Fruit fly (Drosophila melanogaster) whole organism, adult: ENCODE data around the gene KaiR1D.

Experiments
- CG11617 ChIP-seq: fragments of 200-800 bp; sonication (Bioruptor generic); optimal IDR thresholded peaks from 2 replicates; lab custom pipeline; 2017; ENCODE audit warnings: mild to moderate bottlenecking, missing biosample characterization, missing genetic modification reagents, missing genetic modification characterization
- CG12768 ChIP-seq: fragments of 200-800 bp; sonication (Bioruptor generic); optimal IDR thresholded peaks from 2 replicates; lab custom pipeline; 2017; ENCODE audit warnings: missing biosample characterization, missing genetic modification characterization, mild to moderate bottlenecking, moderate library complexity, missing genetic modification reagents
- CG14711 ChIP-seq: fragments of 200-800 bp; sonication (Bioruptor generic); optimal IDR thresholded peaks from 2 replicates; lab custom pipeline; 2018; ENCODE audit warnings: missing biosample characterization, mild to moderate bottlenecking, missing genetic modification characterization, moderate library complexity
- CG1620 ChIP-seq: fragments of 200-800 bp; sonication (Bioruptor generic); optimal IDR thresholded peaks from 2 replicates; lab custom pipeline; 2016; ENCODE audit warnings: missing biosample characterization, missing genetic modification characterization
- CG33017 ChIP-seq: fragments of 200-800 bp; sonication (Bioruptor generic); optimal IDR thresholded peaks from 2 replicates; lab custom pipeline; 2018; ENCODE audit warnings: missing biosample characterization, mild to moderate bottlenecking, missing genetic modification characterization, moderate library complexity
- CG5204 ChIP-seq: fragments of 200-800 bp; sonication (Bioruptor generic); optimal IDR thresholded peaks from 2 replicates; lab custom pipeline; 2016; ENCODE audit warnings: missing biosample characterization, missing genetic modification characterization
- CG7045 ChIP-seq: fragments of 200-800 bp; sonication (Bioruptor generic); optimal IDR thresholded peaks from 2 replicates; lab custom pipeline; 2017; ENCODE audit warnings: missing biosample characterization, mild to moderate bottlenecking, missing genetic modification characterization
- CG7101 ChIP-seq: fragments of 200-800 bp; sonication (Bioruptor generic); optimal IDR thresholded peaks from 2 replicates; lab custom pipeline; 2018; ENCODE audit warnings: missing biosample characterization, mild to moderate bottlenecking, missing genetic modification characterization, moderate library complexity
- Clk ChIP-seq: fragments of 200-800 bp; sonication (Bioruptor generic); optimal IDR thresholded peaks from 2 replicates; lab custom pipeline; 2017; ENCODE audit warnings: missing biosample characterization, missing genetic modification characterization
- Crg-1 ChIP-seq: fragments of 200-800 bp; sonication (Bioruptor generic); optimal IDR thresholded peaks from 2 replicates; lab custom pipeline; 2016; ENCODE audit warnings: missing biosample characterization, missing genetic modification characterization
- Hr96 ChIP-seq: fragments of 200-800 bp; sonication (Bioruptor generic); optimal IDR thresholded peaks from 2 replicates; lab custom pipeline; 2016; ENCODE audit warnings: missing biosample characterization, missing genetic modification characterization
- Mnt ChIP-seq: fragments of 200-800 bp; sonication (Bioruptor generic); optimal IDR thresholded peaks from 2 replicates; lab custom pipeline; 2016; ENCODE audit warnings: missing biosample characterization, mild to moderate bottlenecking, missing genetic modification characterization
- bab1 ChIP-seq: fragments of 200-800 bp; sonication (Bioruptor generic); optimal IDR thresholded peaks from 3 replicates; lab custom pipeline; 2019; ENCODE audit warnings: missing biosample characterization, mild to moderate bottlenecking, missing genetic modification characterization, moderate library complexity
- cic ChIP-seq: fragments of 200-800 bp; sonication (Bioruptor generic); optimal IDR thresholded peaks from 2 replicates; lab custom pipeline; 2017; ENCODE audit warnings: missing biosample characterization, mild to moderate bottlenecking, missing genetic modification characterization, moderate library complexity
- cnc ChIP-seq, 2 experiments: fragments of >200 bp; optimal IDR thresholded peaks; 2 replicates each; lab custom pipeline; 2017
- kay ChIP-seq: fragments of 200-800 bp; sonication (Bioruptor generic); peaks from one replicate; lab custom pipeline; 2016; ENCODE audit warnings: missing biosample characterization, missing genetic modification characterization, borderline replicate concordance
- ovo ChIP-seq: fragments of 200-800 bp; sonication (Bioruptor generic); optimal IDR thresholded peaks from 2 replicates; lab custom pipeline; 2016; ENCODE audit warnings: missing biosample characterization, missing genetic modification characterization
- pad ChIP-seq: fragments of 200-800 bp; sonication (Bioruptor generic); optimal IDR thresholded peaks from 3 replicates; lab custom pipeline; 2017; ENCODE audit warnings: missing biosample characterization, missing genetic modification characterization, mild to moderate bottlenecking, moderate library complexity, missing genetic modification reagents
- tj ChIP-seq: fragments of 200-800 bp; sonication (Bioruptor generic); optimal IDR thresholded peaks from 3 replicates; lab custom pipeline; 2017; ENCODE audit warnings: missing biosample characterization, mild to moderate bottlenecking, missing genetic modification characterization, moderate library complexity
- toe ChIP-seq: fragments of 200-800 bp; sonication (Bioruptor generic); optimal IDR thresholded peaks from 2 replicates; lab custom pipeline; 2016; ENCODE audit warnings: missing biosample characterization, missing genetic modification characterization

Gene KaiR1D

DNA sequence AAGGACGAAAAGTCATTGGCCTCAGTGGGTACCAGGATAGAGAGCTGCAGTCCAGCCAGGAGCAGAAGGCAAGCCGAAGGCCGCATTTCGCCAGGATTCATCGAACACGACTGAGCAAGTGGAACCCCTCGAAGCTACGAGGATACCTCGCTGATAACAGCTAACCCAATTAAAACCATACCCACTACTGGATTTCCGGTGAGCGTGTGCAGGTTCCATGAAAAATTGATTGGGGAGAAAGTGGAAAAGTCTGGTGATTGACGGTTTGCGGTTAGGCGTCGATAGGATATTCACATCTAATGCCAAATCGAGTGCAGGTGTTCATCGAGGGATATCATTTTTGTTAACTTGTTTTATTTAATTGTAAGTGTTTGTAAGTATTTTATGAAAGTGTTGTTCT lies 6.2 kb downstream of the KaiR1D start, which contains the start of gene Ir93a:
Gene Ir93a (minus strand): TSS at position 101 of the 400 bp plus-strand sequence.
- TF ChIP-seq CG14711 (tag; lab: Kevin White, UChicago) (no peak), CG1620 (GFP tag; lab: Kevin White, UChicago) (no peak), ovo (no peak), CG7101 (tag; lab: Kevin White, UChicago) (no peak), Mnt (GFP tag; lab: Kevin White, UChicago) (no peak), cnc (optimal IDR thresholded peaks at IDR 0.05; lab: Kevin White, UChicago) (no peak), Clk (no peak), kay (GFP tag; lab: Kevin White, UChicago) (no peak), CG12768 (GFP tag; lab: Kevin White, UChicago) (no peak), CG7045 (no peak), cic (no peak), CG11617 (GFP tag; lab: Kevin White, UChicago) (no peak), pad (GFP tag; lab: Kevin White, UChicago) (no peak), toe (GFP tag; lab: Kevin White, UChicago) (no peak), Hr96 (GFP tag; lab: Kevin White, UChicago) (no peak), CG5204 (GFP tag; lab: Kevin White, UChicago) (no peak), bab1 (GFP tag; lab: Kevin White, UChicago) (no peak), Crg-1 (GFP tag; lab: Kevin White, UChicago) (no peak), CG33017 (no peak)

DNA sequence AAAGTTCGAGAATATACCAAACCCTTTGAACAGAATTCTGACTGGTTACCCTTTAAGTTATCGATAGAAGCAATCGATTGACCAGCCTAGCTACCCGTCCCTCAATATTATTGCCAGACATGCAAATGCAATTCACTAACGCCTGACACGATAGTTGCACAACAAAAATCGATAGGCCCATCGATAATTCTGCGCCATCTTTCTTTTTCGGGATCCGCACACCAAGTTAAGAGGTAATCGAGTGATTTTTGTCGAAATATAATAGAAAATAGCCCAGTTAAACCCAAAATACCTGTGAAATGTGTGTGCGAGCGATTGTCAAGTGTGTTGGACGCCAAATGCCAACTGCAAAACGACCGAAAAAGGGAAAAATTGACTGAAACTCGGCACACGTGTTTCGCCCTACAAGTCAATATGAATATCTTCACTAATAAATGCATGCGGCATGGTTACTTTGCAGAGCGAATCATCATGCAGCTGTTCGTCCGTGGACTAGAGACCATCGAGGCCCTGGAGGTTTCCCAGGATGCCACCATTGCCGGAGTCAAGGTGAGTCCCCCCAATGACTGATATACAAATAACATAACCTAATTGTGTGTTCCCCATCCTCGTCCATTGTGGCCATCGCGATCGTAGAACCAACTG lies 15.5 kb downstream of the KaiR1D start, which contains the start of gene RpS30:
Gene RpS30 (plus strand): TSS at position 122 of the 645 bp plus-strand sequence.
- TF ChIP-seq CG11617 (GFP tag; lab: Kevin White, UChicago) (no peak), CG1620 (GFP tag; lab: Kevin White, UChicago) (peak; percentile 22), cnc (optimal IDR thresholded peaks at IDR 0.05; lab: Kevin White, UChicago) (no peak), Hr96 (GFP tag; lab: Kevin White, UChicago) (peak; percentile 37), CG7101 (tag; lab: Kevin White, UChicago) (peak; percentile 55), Mnt (GFP tag; lab: Kevin White, UChicago) (peak; percentile 92), CG7045 (no peak), ovo (no peak), bab1 (GFP tag; lab: Kevin White, UChicago) (peak; percentile 79), toe (GFP tag; lab: Kevin White, UChicago) (peak; percentile 1), pad (GFP tag; lab: Kevin White, UChicago) (peak; percentile 37), cic (peak; percentile 25), CG14711 (tag; lab: Kevin White, UChicago) (peak; percentile 72), tj (peak; percentile 51)

DNA sequence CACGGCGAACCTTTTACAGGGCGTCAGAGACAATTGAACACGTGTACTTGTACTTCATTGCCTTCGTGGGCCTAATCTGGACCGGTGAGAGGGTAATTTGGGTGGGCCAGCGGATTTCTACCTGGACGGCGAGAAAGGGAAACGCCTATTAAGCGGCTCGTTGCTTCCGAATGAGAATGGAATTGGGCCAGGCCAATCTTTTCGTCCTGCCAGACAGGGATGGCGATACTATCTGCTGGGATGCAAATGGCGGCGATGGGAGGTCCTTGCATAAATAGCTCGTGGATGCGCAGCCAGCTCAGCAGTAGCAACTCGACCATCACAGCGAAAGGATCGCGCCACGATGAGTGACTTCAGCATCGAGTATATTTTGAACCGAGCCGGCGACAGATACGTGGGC lies 19.3 kb downstream of the KaiR1D start, which contains the start of gene CG15696:
Gene CG15696 (plus strand): TSS at position 301 of the 400 bp plus-strand sequence.
- TF ChIP-seq kay (GFP tag; lab: Kevin White, UChicago): no peak
- TF ChIP-seq Crg-1 (GFP tag; lab: Kevin White, UChicago): no peak
- no peak for TF ChIP-seq Clk
- no peak for TF ChIP-seq CG1620 (GFP tag; lab: Kevin White, UChicago)
- no peak for TF ChIP-seq tj
- TF ChIP-seq bab1 (GFP tag; lab: Kevin White, UChicago): no peak
- no peak for TF ChIP-seq cic
- TF ChIP-seq CG7045: no peak
- TF ChIP-seq CG7101 (tag; lab: Kevin White, UChicago): no peak

DNA sequence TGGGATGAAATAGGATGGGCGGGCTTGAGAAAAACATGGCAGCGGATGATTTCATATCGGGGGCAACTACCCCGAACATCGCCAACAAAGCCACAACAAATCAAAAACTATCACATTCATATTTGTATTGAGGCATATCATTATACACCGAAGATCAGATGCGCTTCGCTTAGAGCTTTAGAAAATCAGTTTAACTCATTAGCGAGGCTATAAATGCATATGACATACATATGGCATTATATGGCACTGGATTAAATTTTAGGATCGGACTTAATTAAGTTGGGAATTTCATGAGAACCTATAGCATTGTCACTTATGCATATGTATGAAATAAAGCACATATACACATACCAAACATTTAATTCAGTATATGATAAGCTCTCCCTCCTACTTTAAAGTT lies 19.7 kb downstream of the KaiR1D start:
- TF ChIP-seq kay (GFP tag; lab: Kevin White, UChicago) (peak; percentile 48), Hr96 (GFP tag; lab: Kevin White, UChicago) (no peak), CG33017 (no peak), Crg-1 (GFP tag; lab: Kevin White, UChicago) (no peak), pad (GFP tag; lab: Kevin White, UChicago) (no peak), CG1620 (GFP tag; lab: Kevin White, UChicago) (no peak), CG12768 (GFP tag; lab: Kevin White, UChicago) (no peak), CG14711 (tag; lab: Kevin White, UChicago) (no peak), CG11617 (GFP tag; lab: Kevin White, UChicago) (no peak)

DNA sequence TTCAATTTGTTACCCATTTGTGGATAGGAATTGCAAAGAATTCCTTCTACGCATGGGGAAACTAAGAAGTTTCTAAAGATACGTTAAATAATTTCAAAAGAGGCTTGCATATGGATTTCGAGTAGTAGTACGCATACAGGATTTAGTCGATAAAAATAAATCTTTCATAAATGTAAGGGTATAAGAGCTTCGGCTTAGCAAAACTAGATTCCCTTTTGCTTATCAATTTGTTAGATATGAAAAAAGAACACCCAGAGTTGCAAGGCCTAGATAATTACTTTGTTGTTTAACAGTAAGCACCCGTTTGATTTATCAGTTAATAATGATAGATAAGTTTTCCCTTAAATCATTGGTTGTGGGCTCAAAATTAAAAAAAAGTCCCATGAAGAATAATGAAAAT lies 20.5 kb downstream of the KaiR1D start:
- TF ChIP-seq tj (no peak), CG1620 (GFP tag; lab: Kevin White, UChicago) (no peak), toe (GFP tag; lab: Kevin White, UChicago) (no peak), CG7101 (tag; lab: Kevin White, UChicago) (no peak), kay (GFP tag; lab: Kevin White, UChicago) (no peak), CG11617 (GFP tag; lab: Kevin White, UChicago) (no peak), CG7045 (no peak), Clk (no peak), Mnt (GFP tag; lab: Kevin White, UChicago) (no peak), CG12768 (GFP tag; lab: Kevin White, UChicago) (no peak), bab1 (GFP tag; lab: Kevin White, UChicago) (no peak), CG33017 (no peak), Hr96 (GFP tag; lab: Kevin White, UChicago) (no peak), Crg-1 (GFP tag; lab: Kevin White, UChicago) (no peak)

DNA sequence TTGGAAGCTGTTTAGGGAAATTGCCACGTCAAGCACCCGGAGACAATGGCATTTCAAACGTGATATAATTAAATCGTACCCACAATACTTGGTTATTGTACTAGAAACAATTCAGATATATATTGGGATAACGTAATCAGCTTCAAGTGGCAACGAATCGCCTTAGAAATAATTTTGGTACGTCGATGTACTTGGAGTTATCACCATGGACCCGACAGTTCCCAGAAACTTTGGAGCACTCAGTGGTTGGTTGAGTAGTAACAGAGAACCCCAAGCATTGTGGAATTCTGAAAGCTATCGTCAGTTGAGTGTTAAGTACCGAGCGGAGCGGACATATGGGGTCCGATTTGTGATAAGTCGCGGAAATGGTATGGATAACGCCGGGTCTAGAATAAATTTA lies 24.2 kb downstream of the KaiR1D start, which contains the start of gene CG15695:
Gene CG15695 (plus strand): TSS at position 301 of the 400 bp plus-strand sequence.
- TF ChIP-seq CG14711 (tag; lab: Kevin White, UChicago): no peak
- no peak for TF ChIP-seq cic
